Worm (Caenorhabditis elegans): ENCODE results near the gene unc-16.

unc-16 gene

ce11 chrIII:9595563-9595962 lies 49.5 kb downstream of the unc-16 start, which contains the start of gene rom-2 (continued):
- TF ChIP-seq pbrm-1 (GFP tag; IDR thresholded peaks at IDR 0.05) = no peak
- no peak for TF ChIP-seq lin-26 (GFP tag; IDR thresholded peaks at IDR 0.05)
- no peak for TF ChIP-seq dpff-1 (tag; optimal IDR thresholded peaks at IDR 0.05)

ce11 chrIII:9597044-9597443 lies 51.0 kb downstream of the unc-16 start, which contains the start of gene C48B4.12:
Gene C48B4.12, plus strand, starts transcription at chrIII:9597344.
- TF ChIP-seq nfya-1 (tag; optimal IDR thresholded peaks at IDR 0.05; ENCODE audit: borderline replicate concordance, insufficient read depth) (no peak), F55B11.4 (tag; optimal IDR thresholded peaks at IDR 0.05; ENCODE audit: borderline replicate concordance, insufficient read depth) (no peak), Y79H2A.3 (GFP tag; conservative IDR thresholded peaks at IDR 0.05) (no peak), pha-4 (tag; optimal IDR thresholded peaks at IDR 0.05) (no peak), F33H1.4 (GFP tag; IDR thresholded peaks at IDR 0.05) (no peak), Y53F4B.3 (GFP tag; IDR thresholded peaks at IDR 0.05) (no peak), B0035.1 (tag; optimal IDR thresholded peaks at IDR 0.05) (no peak), sdz-38 (tag; optimal IDR thresholded peaks at IDR 0.05) (no peak), somi-1 (GFP tag; optimal IDR thresholded peaks at IDR 0.05) (no peak), bed-1 (GFP tag; IDR thresholded peaks at IDR 0.05) (no peak), lin-35 (GFP tag; optimal IDR thresholded peaks at IDR 0.05) (no peak), snpc-1.1 (tag; optimal IDR thresholded peaks at IDR 0.05; ENCODE audit: insufficient read depth) (no peak), C06A6.2 (GFP tag; conservative IDR thresholded peaks at IDR 0.05) (no peak), gei-17 (GFP tag; optimal IDR thresholded peaks at IDR 0.05) (no peak), bed-2 (GFP tag; IDR thresholded peaks at IDR 0.05) (no peak)

- TF ChIP-seq F39B2.1 (GFP tag; IDR thresholded peaks at IDR 0.05) = no peak
- TF ChIP-seq rpc-1 (optimal IDR thresholded peaks at IDR 0.05) = no peak
- no peak for TF ChIP-seq rpc-1 (tag; optimal IDR thresholded peaks at IDR 0.05)
- no peak for TF ChIP-seq egl-44 (GFP tag; IDR thresholded peaks at IDR 0.05)
- no peak for TF ChIP-seq madf-3 (GFP tag; IDR thresholded peaks at IDR 0.05)
- no peak for TF ChIP-seq C17E4.6 (GFP tag; IDR thresholded peaks at IDR 0.05)
- TF ChIP-seq ztf-3 (GFP tag; optimal IDR thresholded peaks at IDR 0.05) = no peak
- TF ChIP-seq egl-18 (GFP tag; IDR thresholded peaks at IDR 0.05) = no peak
- no peak for TF ChIP-seq dpl-1 (GFP tag; optimal IDR thresholded peaks at IDR 0.05)
- no peak for TF ChIP-seq repo-1 (tag; optimal IDR thresholded peaks at IDR 0.05)
- TF ChIP-seq mes-4 (tag; optimal IDR thresholded peaks at IDR 0.05) = no peak
- TF ChIP-seq ceh-27 (GFP tag; optimal IDR thresholded peaks at IDR 0.05) = no peak
- TF ChIP-seq ets-4 (GFP tag; optimal IDR thresholded peaks at IDR 0.05) = no peak
- no peak for TF ChIP-seq lin-26 (GFP tag; IDR thresholded peaks at IDR 0.05)
- no peak for TF ChIP-seq attf-3 (GFP tag; conservative IDR thresholded peaks at IDR 0.05)
- TF ChIP-seq F22D6.2 (tag; optimal IDR thresholded peaks at IDR 0.05) = no peak
- TF ChIP-seq mel-28 (tag; optimal IDR thresholded peaks at IDR 0.05; ENCODE audit: borderline replicate concordance) = no peak
- TF ChIP-seq snpc-1.3 (tag; optimal IDR thresholded peaks at IDR 0.05; ENCODE audit: insufficient read depth) = no peak
- TF ChIP-seq lin-35 (GFP tag; optimal IDR thresholded peaks at IDR 0.05) = no peak
- no peak for TF ChIP-seq F52B5.7 (tag; optimal IDR thresholded peaks at IDR 0.05)
- no peak for TF ChIP-seq nhr-179 (tag; optimal IDR thresholded peaks at IDR 0.05)
Measured at ce11 chrIII:9598168-9598567, 52.1 kb downstream of the unc-16 start, which contains the start of gene F58A4.1. Gene F58A4.1, plus strand, starts transcription at chrIII:9598468.

Measured in whole organism, young adult.